Fruit fly (Drosophila melanogaster) whole organism, embryonic: Measurements from ENCODE around the gene CAH1.

Source experiments
- Adf1 ChIP-seq: fragments of 200-800 bp; sonication (Bioruptor generic); IDR thresholded peaks from 2 replicates; pipeline ENCODE4 v1.3.6; 2022; ENCODE audit warnings: missing biosample characterization, missing genetic modification characterization
- Aef1 ChIP-seq: fragments of 200-800 bp; sonication (Bioruptor generic); IDR thresholded peaks from 3 replicates; pipeline ENCODE4 v1.3.6; 2022; ENCODE audit warnings: missing biosample characterization, missing genetic modification characterization
- Asciz ChIP-seq: fragments of 200-800 bp; sonication (Bioruptor generic); optimal IDR thresholded peaks from 2 replicates; lab custom pipeline; 2017; ENCODE audit warnings: missing biosample characterization, mild to moderate bottlenecking, missing genetic modification characterization, missing genetic modification reagents
- CG10274 ChIP-seq: fragments of 200-800 bp; sonication (Bioruptor generic); optimal IDR thresholded peaks from 3 replicates; lab custom pipeline; 2017; ENCODE audit warnings: missing biosample characterization, mild to moderate bottlenecking, missing genetic modification characterization
- CG10979 ChIP-seq: fragments of 200-800 bp; sonication (Bioruptor generic); optimal IDR thresholded peaks from 2 replicates; lab custom pipeline; 2018; ENCODE audit warnings: missing biosample characterization, mild to moderate bottlenecking, missing genetic modification characterization, moderate library complexity
- CG12299 ChIP-seq: fragments of 200-800 bp; sonication (Bioruptor generic); optimal IDR thresholded peaks from 2 replicates; lab custom pipeline; 2018; ENCODE audit warnings: missing biosample characterization, mild to moderate bottlenecking, missing genetic modification characterization
- CG12769 ChIP-seq: fragments of 200-800 bp; sonication (Bioruptor generic); optimal IDR thresholded peaks from 2 replicates; lab custom pipeline; 2019; ENCODE audit warnings: missing biosample characterization, mild to moderate bottlenecking, missing genetic modification characterization, moderate library complexity
- CG12942 ChIP-seq: fragments of 200-800 bp; sonication (Bioruptor generic); optimal IDR thresholded peaks from 3 replicates; lab custom pipeline; 2016; ENCODE audit warnings: missing biosample characterization, missing genetic modification characterization
- CG14667 ChIP-seq: fragments of 200-800 bp; sonication (Bioruptor generic); IDR thresholded peaks from 2 replicates; pipeline ENCODE4 v1.3.6; 2022; ENCODE audit warnings: missing biosample characterization, missing genetic modification characterization
- CG14710 ChIP-seq: fragments of 200-800 bp; sonication (Bioruptor generic); optimal IDR thresholded peaks from 3 replicates; lab custom pipeline; 2019; ENCODE audit warnings: missing biosample characterization, mild to moderate bottlenecking, missing genetic modification characterization, moderate library complexity
- CG15601 ChIP-seq: fragments of 200-800 bp; sonication (Bioruptor generic); optimal IDR thresholded peaks from 3 replicates; lab custom pipeline; 2019; ENCODE audit warnings: missing biosample characterization, mild to moderate bottlenecking, missing genetic modification characterization, moderate library complexity
- CG17359 ChIP-seq: fragments of 200-800 bp; sonication (Bioruptor generic); optimal IDR thresholded peaks from 3 replicates; lab custom pipeline; 2018; ENCODE audit warnings: missing biosample characterization, mild to moderate bottlenecking, missing genetic modification characterization, moderate library complexity
- CG18599 ChIP-seq: fragments of 200-800 bp; sonication (Bioruptor generic); optimal IDR thresholded peaks from 3 replicates; lab custom pipeline; 2017; ENCODE audit warnings: missing biosample characterization, missing genetic modification characterization, mild to moderate bottlenecking, moderate library complexity, missing genetic modification reagents
- CG18619 ChIP-seq: fragments of 200-800 bp; sonication (Bioruptor generic); optimal IDR thresholded peaks from 3 replicates; lab custom pipeline; 2017; ENCODE audit warnings: missing biosample characterization, mild to moderate bottlenecking, missing genetic modification characterization
- CG3065 ChIP-seq: fragments of 200-800 bp; sonication (Bioruptor generic); optimal IDR thresholded peaks from 2 replicates; lab custom pipeline; 2016; ENCODE audit warnings: missing biosample characterization, missing genetic modification characterization
- CG31224 ChIP-seq: fragments of 200-800 bp; sonication (Bioruptor generic); IDR thresholded peaks from 2 replicates; pipeline ENCODE4 v1.3.6; 2022; ENCODE audit warnings: missing biosample characterization, missing genetic modification characterization
- CG31365 ChIP-seq: fragments of 200-800 bp; sonication (Bioruptor generic); optimal IDR thresholded peaks from 2 replicates; lab custom pipeline; 2018; ENCODE audit warnings: missing biosample characterization, mild to moderate bottlenecking, missing genetic modification characterization
- CG4360 ChIP-seq: fragments of 200-800 bp; sonication (Bioruptor generic); IDR thresholded peaks from 2 replicates; pipeline ENCODE4 v1.3.6; 2022; ENCODE audit warnings: missing biosample characterization, missing genetic modification characterization
- CG6683 ChIP-seq: fragments of 200-800 bp; sonication (Bioruptor generic); optimal IDR thresholded peaks from 2 replicates; lab custom pipeline; 2017; ENCODE audit warnings: missing biosample characterization, mild to moderate bottlenecking, missing genetic modification characterization, missing genetic modification reagents
- CG7556 ChIP-seq: fragments of 200-800 bp; sonication (Bioruptor generic); optimal IDR thresholded peaks from 2 replicates; lab custom pipeline; 2017; ENCODE audit warnings: missing biosample characterization, mild to moderate bottlenecking, missing genetic modification characterization
- CG8388 ChIP-seq: fragments of 200-800 bp; sonication (Bioruptor generic); optimal IDR thresholded peaks from 2 replicates; lab custom pipeline; 2019; ENCODE audit warnings: missing biosample characterization, mild to moderate bottlenecking, missing genetic modification characterization, moderate library complexity
- CG9609 ChIP-seq: fragments of 200-800 bp; sonication (Bioruptor generic); optimal IDR thresholded peaks from 3 replicates; lab custom pipeline; 2016; ENCODE audit warnings: missing biosample characterization, missing genetic modification characterization
- CTCF ChIP-seq: fragments of 200-800 bp; sonication (Bioruptor generic); optimal IDR thresholded peaks from 2 replicates; lab custom pipeline; 2017; ENCODE audit warnings: missing biosample characterization, mild to moderate bottlenecking, missing genetic modification characterization, moderate library complexity
- CkIIα-i1 ChIP-seq: fragments of 200-800 bp; sonication (Bioruptor generic); IDR thresholded peaks from 2 replicates; pipeline ENCODE4 v1.3.6; 2022; ENCODE audit warnings: missing biosample characterization, missing genetic modification characterization
- D ChIP-seq, 2 experiments: fragments of 200-800 bp in 1 of 2; fragments of >200 bp in 1 of 2; sonication (Bioruptor generic) in 1 of 2; optimal IDR thresholded peaks; 2 replicates in 1 of 2; 3 replicates in 1 of 2; lab custom pipeline; 2017; ENCODE audit warnings: mild to moderate bottlenecking in 1 of 2, missing biosample characterization in 1 of 2, missing genetic modification characterization in 1 of 2, missing genetic modification reagents in 1 of 2
- D19A ChIP-seq: fragments of 200-800 bp; optimal IDR thresholded peaks from 3 replicates; lab custom pipeline; 2019; ENCODE audit warnings: missing biosample characterization, mild to moderate bottlenecking, missing genetic modification characterization, moderate library complexity
- Ets97D ChIP-seq: fragments of 200-800 bp; sonication (Bioruptor generic); optimal IDR thresholded peaks from 3 replicates; lab custom pipeline; 2016; ENCODE audit warnings: missing biosample characterization, missing genetic modification characterization
- H2.0 ChIP-seq: fragments of 200-800 bp; sonication (Bioruptor generic); IDR thresholded peaks from 2 replicates; pipeline ENCODE4 v1.3.6; 2022; ENCODE audit warnings: missing biosample characterization, missing genetic modification characterization
- Ptx1 ChIP-seq: fragments of 200-800 bp; sonication (Bioruptor generic); IDR thresholded peaks from 2 replicates; pipeline ENCODE4 v1.3.6; 2022; ENCODE audit warnings: missing biosample characterization, missing genetic modification characterization
- Ravus ChIP-seq: fragments of 200-800 bp; sonication (Bioruptor generic); IDR thresholded peaks from 2 replicates; pipeline ENCODE4 v1.3.6; 2022; ENCODE audit warnings: missing biosample characterization, missing genetic modification characterization
- Rx ChIP-seq: fragments of 200-800 bp; sonication (Bioruptor generic); IDR thresholded peaks from 2 replicates; pipeline ENCODE4 v1.3.6; 2022; ENCODE audit warnings: missing biosample characterization, missing genetic modification characterization
- Scr ChIP-seq: fragments of 200-800 bp; sonication (Bioruptor generic); IDR thresholded peaks from 2 replicates; pipeline ENCODE4 v1.3.6; 2022; ENCODE audit warnings: missing biosample characterization, missing genetic modification characterization; ENCODE audit not compliant: partially characterized antibody
- Six4 ChIP-seq: fragments of 200-800 bp; sonication (Bioruptor generic); optimal IDR thresholded peaks from 2 replicates; lab custom pipeline; 2016; ENCODE audit warnings: missing biosample characterization, missing genetic modification characterization
- Tbp ChIP-seq: fragments of >200 bp; optimal IDR thresholded peaks from 2 replicates; lab custom pipeline; 2018; ENCODE audit warnings: missing biosample characterization, missing genetic modification characterization
- abd-A ChIP-seq: fragments of 200-800 bp; sonication (Bioruptor generic); optimal IDR thresholded peaks from 3 replicates; lab custom pipeline; 2019; ENCODE audit warnings: missing biosample characterization, mild to moderate bottlenecking, missing genetic modification characterization, moderate library complexity
- chn ChIP-seq: fragments of 200-800 bp; sonication (Bioruptor generic); optimal IDR thresholded peaks from 2 replicates; lab custom pipeline; 2016; ENCODE audit warnings: missing biosample characterization, missing genetic modification characterization
- ems ChIP-seq: fragments of 200-800 bp; sonication (Bioruptor generic); optimal IDR thresholded peaks from 3 replicates; lab custom pipeline; 2016; ENCODE audit warnings: missing biosample characterization, missing genetic modification characterization
- fd3F ChIP-seq: fragments of 200-800 bp; sonication (Bioruptor generic); optimal IDR thresholded peaks from 2 replicates; lab custom pipeline; 2018; ENCODE audit warnings: missing biosample characterization, mild to moderate bottlenecking, missing genetic modification characterization, moderate library complexity
- h ChIP-seq: fragments of >200 bp; optimal IDR thresholded peaks from 2 replicates; lab custom pipeline; 2017
- insv ChIP-seq, 2 experiments: fragments of 200-800 bp; sonication (Bioruptor generic); optimal IDR thresholded peaks; 3 replicates each; lab custom pipeline; 2016 to 2018; ENCODE audit warnings: missing biosample characterization in 2 of 2, missing genetic modification characterization in 2 of 2
- kah ChIP-seq: fragments of 200-800 bp; sonication (Bioruptor generic); optimal IDR thresholded peaks from 2 replicates; lab custom pipeline; 2018; ENCODE audit warnings: missing biosample characterization, mild to moderate bottlenecking, missing genetic modification characterization
- mam ChIP-seq: fragments of 200-800 bp; sonication (Bioruptor generic); optimal IDR thresholded peaks from 3 replicates; lab custom pipeline; 2016; ENCODE audit warnings: missing biosample characterization, missing genetic modification characterization
- mirr ChIP-seq: fragments of 200-800 bp; sonication (Bioruptor generic); optimal IDR thresholded peaks from 3 replicates; lab custom pipeline; 2018; ENCODE audit warnings: missing biosample characterization, mild to moderate bottlenecking, missing genetic modification characterization
- p53 ChIP-seq: fragments of 200-800 bp; sonication (Bioruptor generic); optimal IDR thresholded peaks from 2 replicates; lab custom pipeline; 2016; ENCODE audit warnings: missing biosample characterization, missing genetic modification characterization
- pho ChIP-seq: fragments of 200-800 bp; sonication (Bioruptor generic); optimal IDR thresholded peaks from 2 replicates; lab custom pipeline; 2016; ENCODE audit warnings: missing biosample characterization, missing genetic modification characterization
- pros ChIP-seq: fragments of 200-800 bp; sonication (Bioruptor generic); optimal IDR thresholded peaks from 3 replicates; lab custom pipeline; 2019; ENCODE audit warnings: missing biosample characterization, mild to moderate bottlenecking, missing genetic modification characterization, moderate library complexity
- run ChIP-seq: fragments of 200-800 bp; sonication (Bioruptor generic); optimal IDR thresholded peaks from 3 replicates; lab custom pipeline; 2018; ENCODE audit warnings: missing biosample characterization, mild to moderate bottlenecking, missing genetic modification characterization
- sens ChIP-seq: fragments of 200-800 bp; sonication (Bioruptor generic); peaks from one replicate; lab custom pipeline; 2016; ENCODE audit warnings: missing biosample characterization, missing genetic modification characterization
- ssp ChIP-seq: fragments of 200-800 bp; sonication (Bioruptor generic); IDR thresholded peaks from 2 replicates; pipeline ENCODE4 v1.3.6; 2022; ENCODE audit warnings: missing biosample characterization, missing genetic modification characterization
- toy ChIP-seq: fragments of 200-800 bp; sonication (Bioruptor generic); IDR thresholded peaks from 2 replicates; pipeline ENCODE4 v1.3.6; 2022; ENCODE audit warnings: missing biosample characterization, missing genetic modification characterization
- unpg ChIP-seq: fragments of 200-800 bp; sonication (Bioruptor generic); optimal IDR thresholded peaks from 3 replicates; lab custom pipeline; 2018; ENCODE audit warnings: missing biosample characterization, mild to moderate bottlenecking, missing genetic modification characterization, moderate library complexity
- vvl ChIP-seq: fragments of 200-800 bp; sonication (Bioruptor generic); IDR thresholded peaks from 2 replicates; pipeline ENCODE4 v1.3.6; 2022; ENCODE audit warnings: missing biosample characterization, missing genetic modification characterization

The CAH1 gene

DNA sequence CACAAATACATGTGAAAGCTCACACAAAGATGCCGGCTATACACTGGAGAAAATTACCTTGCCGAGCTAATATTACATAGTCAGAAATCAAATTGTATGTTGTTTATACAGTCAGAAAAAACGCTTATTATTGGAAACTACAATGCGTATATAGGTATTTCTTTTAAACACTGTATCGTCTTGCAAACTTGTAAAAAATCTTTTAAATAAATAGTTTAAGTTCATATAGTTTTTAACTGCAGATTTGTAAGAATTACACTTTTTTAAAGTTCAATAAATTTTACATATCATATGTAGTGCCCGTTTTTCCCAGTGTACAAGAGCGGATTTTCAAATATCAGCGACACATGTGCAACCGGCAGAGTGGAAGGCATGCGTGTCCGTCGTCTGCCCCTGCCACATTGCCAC, 36.3 kb downstream of the CAH1 start (continued):
- peak; percentile 80 for TF ChIP-seq Ptx1
- TF ChIP-seq unpg (GFP tag; lab: Kevin White, UChicago): peak; percentile 91
- 0 out of 2 replicates have a peak, but pooled peaks have one; percentile 42 for TF ChIP-seq Rx (GFP tag; lab: Robert Waterston, UW)
- TF ChIP-seq CG3065: peak; percentile 50
- TF ChIP-seq p53 (GFP tag; lab: Kevin White, UChicago): no peak
- TF ChIP-seq CG18599 (GFP tag; lab: Kevin White, UChicago): peak; percentile 81
- TF ChIP-seq CG18619 (GFP tag; lab: Kevin White, UChicago): peak; percentile 82
- TF ChIP-seq ssp (GFP tag; lab: Robert Waterston, UW): peak; percentile 42; the same call in 1 of the 2 replicates
- TF ChIP-seq CkIIα-i1 (GFP tag; lab: Robert Waterston, UW): no peak
- peak; percentile 57 for TF ChIP-seq Ets97D (GFP tag; lab: Kevin White, UChicago)
- TF ChIP-seq H2.0 (GFP tag; lab: Robert Waterston, UW): peak; percentile 74
- TF ChIP-seq pros (GFP tag; lab: Kevin White, UChicago): no peak
- TF ChIP-seq fd3F (GFP tag; lab: Kevin White, UChicago): peak; percentile 70
- TF ChIP-seq insv (GFP tag; optimal IDR thresholded peaks at IDR 0.05; lab: Kevin White, UChicago): no peak
- TF ChIP-seq CG7556 (GFP tag; lab: Kevin White, UChicago): peak; percentile 87
- peak; percentile 79 for TF ChIP-seq mam (GFP tag; lab: Kevin White, UChicago)
- no peak for TF ChIP-seq mirr (GFP tag; lab: Kevin White, UChicago)
- TF ChIP-seq CTCF: peak; percentile 18
- TF ChIP-seq sens (GFP tag; lab: Kevin White, UChicago): peak; percentile 97
- TF ChIP-seq pho (GFP tag; lab: Kevin White, UChicago): peak; percentile 72
- TF ChIP-seq CG9609 (GFP tag; lab: Kevin White, UChicago): peak; percentile 71
- peak; percentile 78 for TF ChIP-seq CG14710 (tag; lab: Kevin White, UChicago)
- TF ChIP-seq Ravus (GFP tag; lab: Robert Waterston, UW): peak; percentile 48
- 0 out of 2 replicates have a peak, but pooled peaks have one; percentile 26 for TF ChIP-seq toy (GFP tag; lab: Robert Waterston, UW)
- TF ChIP-seq vvl (GFP tag; lab: Robert Waterston, UW): peak; percentile 71
- TF ChIP-seq chn (GFP tag; lab: Kevin White, UChicago): peak; percentile 56
- TF ChIP-seq Tbp (GFP tag; lab: Kevin White, UChicago): no peak
- peak; percentile 72 for TF ChIP-seq CG12299 (tag; lab: Kevin White, UChicago)
- no peak for TF ChIP-seq h (lab: Kevin White, UChicago)
- TF ChIP-seq run (tag; lab: Kevin White, UChicago): peak; percentile 89
- TF ChIP-seq CG31365: no peak
- peak; percentile 29 for TF ChIP-seq CG6683 (GFP tag; lab: Kevin White, UChicago)
- TF ChIP-seq kah (GFP tag; lab: Kevin White, UChicago): peak; percentile 22
- TF ChIP-seq D19A (tag; lab: Kevin White, UChicago): peak; percentile 85
- TF ChIP-seq CG15601 (tag; lab: Kevin White, UChicago): peak; percentile 89
- TF ChIP-seq Six4 (GFP tag; lab: Kevin White, UChicago): peak; percentile 72
- peak; percentile 33 for TF ChIP-seq CG14667
- TF ChIP-seq CG8388 (GFP tag; lab: Kevin White, UChicago): peak; percentile 80
- peak; percentile 81 for TF ChIP-seq CG17359 (tag; lab: Kevin White, UChicago)
- TF ChIP-seq CG10274 (GFP tag; lab: Kevin White, UChicago): peak; percentile 23
- TF ChIP-seq Scr (GFP tag; lab: Robert Waterston, UW): no peak
- TF ChIP-seq Adf1 (GFP tag; lab: Robert Waterston, UW): peak; percentile 42
- peak; percentile 45 for TF ChIP-seq CG31224 (GFP tag; lab: Robert Waterston, UW)
- no peak for TF ChIP-seq abd-A (tag; lab: Kevin White, UChicago)
- TF ChIP-seq Aef1 (GFP tag; lab: Robert Waterston, UW): peak; percentile 74
- TF ChIP-seq Asciz: peak; percentile 76
- no peak for TF ChIP-seq CG4360 (GFP tag; lab: Robert Waterston, UW)
- peak; percentile 85 for TF ChIP-seq CG10979 (tag; lab: Kevin White, UChicago)
- no peak for TF ChIP-seq D (optimal IDR thresholded peaks at IDR 0.05; lab: Kevin White, UChicago)
- peak; percentile 69 for TF ChIP-seq D (GFP tag; optimal IDR thresholded peaks at IDR 0.05; lab: Kevin White, UChicago)
- peak; percentile 40 for TF ChIP-seq ems (GFP tag; lab: Kevin White, UChicago)
- peak; percentile 65 for TF ChIP-seq CG12942
- peak; percentile 63 for TF ChIP-seq CG12769
